Fruit fly (Drosophila melanogaster) whole organism, embryonic: ENCODE results near the gene CAH9.

Source experiments
- Adf1 ChIP-seq: fragments of 200-800 bp; sonication (Bioruptor generic); IDR thresholded peaks from 2 replicates; pipeline ENCODE4 v1.3.6; 2022; ENCODE audit warnings: missing biosample characterization, missing genetic modification characterization
- CG11723 ChIP-seq: fragments of 200-800 bp; sonication (Bioruptor generic); optimal IDR thresholded peaks from 2 replicates; lab custom pipeline; 2017; ENCODE audit warnings: missing biosample characterization, mild to moderate bottlenecking, missing genetic modification characterization
- CG12104 ChIP-seq: fragments of 200-800 bp; sonication (Bioruptor generic); optimal IDR thresholded peaks from 3 replicates; lab custom pipeline; 2016; ENCODE audit warnings: missing biosample characterization, missing genetic modification characterization
- CG13123 ChIP-seq: fragments of 200-800 bp; sonication (Bioruptor generic); optimal IDR thresholded peaks from 2 replicates; lab custom pipeline; 2016; ENCODE audit warnings: missing biosample characterization, missing genetic modification characterization
- CG13287 ChIP-seq: fragments of 200-800 bp; sonication (Bioruptor generic); IDR thresholded peaks from 2 replicates; pipeline ENCODE4 v1.3.6; 2022; ENCODE audit warnings: missing biosample characterization, missing genetic modification characterization; ENCODE audit not compliant: partially characterized antibody
- CG13296 ChIP-seq: fragments of 200-800 bp; sonication (Bioruptor generic); optimal IDR thresholded peaks from 3 replicates; lab custom pipeline; 2018; ENCODE audit warnings: missing biosample characterization, mild to moderate bottlenecking, missing genetic modification characterization
- CG13624 ChIP-seq: fragments of 200-800 bp; sonication (Bioruptor generic); optimal IDR thresholded peaks from 2 replicates; lab custom pipeline; 2016; ENCODE audit warnings: missing biosample characterization, missing genetic modification characterization
- CG14050 ChIP-seq: fragments of 200-800 bp; sonication (Bioruptor generic); IDR thresholded peaks from 3 replicates; pipeline ENCODE4 v1.3.6; 2022; ENCODE audit warnings: missing biosample characterization, missing genetic modification characterization
- CG1602 ChIP-seq: fragments of 200-800 bp; sonication (Bioruptor generic); optimal IDR thresholded peaks from 3 replicates; lab custom pipeline; 2016; ENCODE audit warnings: missing biosample characterization, missing genetic modification characterization
- CG16779 ChIP-seq: fragments of 200-800 bp; sonication (Bioruptor generic); IDR thresholded peaks from 2 replicates; pipeline ENCODE4 v1.3.6; 2022; ENCODE audit warnings: missing biosample characterization, missing genetic modification characterization
- CG17328 ChIP-seq: fragments of 200-800 bp; sonication (Bioruptor generic); IDR thresholded peaks from 2 replicates; pipeline ENCODE4 v1.3.6; 2022; ENCODE audit warnings: missing biosample characterization, missing genetic modification characterization
- CG17912 ChIP-seq: fragments of 200-800 bp; sonication (Bioruptor generic); optimal IDR thresholded peaks from 2 replicates; lab custom pipeline; 2018; ENCODE audit warnings: missing biosample characterization, mild to moderate bottlenecking, missing genetic modification characterization
- CG1792 ChIP-seq: fragments of 200-800 bp; sonication (Bioruptor generic); optimal IDR thresholded peaks from 2 replicates; lab custom pipeline; 2016; ENCODE audit warnings: missing biosample characterization, missing genetic modification characterization
- CG2199 ChIP-seq: fragments of 200-800 bp; sonication (Bioruptor generic); IDR thresholded peaks from 3 replicates; pipeline ENCODE4 v1.3.6; 2022; ENCODE audit warnings: missing biosample characterization, missing genetic modification characterization
- CG32767 ChIP-seq: fragments of 200-800 bp; sonication (Bioruptor generic); IDR thresholded peaks from 2 replicates; pipeline ENCODE4 v1.3.6; 2022; ENCODE audit warnings: missing biosample characterization, missing genetic modification characterization
- CG3407 ChIP-seq: fragments of 200-800 bp; sonication (Bioruptor generic); optimal IDR thresholded peaks from 2 replicates; lab custom pipeline; 2018; ENCODE audit warnings: missing biosample characterization, mild to moderate bottlenecking, missing genetic modification characterization
- CG43689 ChIP-seq: fragments of 200-800 bp; sonication (Bioruptor generic); IDR thresholded peaks from 2 replicates; pipeline ENCODE4 v1.3.6; 2022; ENCODE audit warnings: missing biosample characterization, missing genetic modification characterization
- CG4730 ChIP-seq: fragments of 200-800 bp; sonication (Bioruptor generic); IDR thresholded peaks from 2 replicates; pipeline ENCODE4 v1.3.6; 2022; ENCODE audit warnings: missing biosample characterization, missing genetic modification characterization
- CG4854 ChIP-seq: fragments of 200-800 bp; sonication (Bioruptor generic); optimal IDR thresholded peaks from 2 replicates; lab custom pipeline; 2016; ENCODE audit warnings: missing biosample characterization, missing genetic modification characterization, inconsistent platforms
- CG8478 ChIP-seq: fragments of >200 bp; optimal IDR thresholded peaks from 2 replicates; lab custom pipeline; 2018
- Camta ChIP-seq: fragments of 200-800 bp; sonication (Bioruptor generic); optimal IDR thresholded peaks from 2 replicates; lab custom pipeline; 2016; ENCODE audit warnings: missing biosample characterization, missing genetic modification characterization
- Elba2 ChIP-seq: fragments of 200-800 bp; sonication (Bioruptor generic); optimal IDR thresholded peaks from 3 replicates; lab custom pipeline; 2016; ENCODE audit warnings: missing biosample characterization, missing genetic modification characterization
- Fer3 ChIP-seq: fragments of 200-800 bp; sonication (Bioruptor generic); optimal IDR thresholded peaks from 2 replicates; lab custom pipeline; 2018; ENCODE audit warnings: missing biosample characterization, mild to moderate bottlenecking, missing genetic modification characterization, moderate library complexity
- Gsc ChIP-seq: fragments of 200-800 bp; sonication (Bioruptor generic); IDR thresholded peaks from 2 replicates; pipeline ENCODE4 v1.3.6; 2022; ENCODE audit warnings: missing biosample characterization, missing genetic modification characterization
- HmgD ChIP-seq: fragments of 200-800 bp; sonication (Bioruptor generic); optimal IDR thresholded peaks from 3 replicates; lab custom pipeline; 2016; ENCODE audit warnings: missing biosample characterization, missing genetic modification characterization
- Lim3 ChIP-seq: fragments of 200-800 bp; sonication (Bioruptor generic); IDR thresholded peaks from 2 replicates; pipeline ENCODE4 v1.3.6; 2022; ENCODE audit warnings: missing biosample characterization, missing genetic modification characterization
- Med ChIP-seq: fragments of 200-800 bp; sonication (Bioruptor generic); peaks from one replicate; lab custom pipeline; 2016; ENCODE audit warnings: missing biosample characterization, missing genetic modification characterization, mild to moderate bottlenecking, inconsistent platforms, moderate library complexity
- NFAT ChIP-seq: fragments of 200-800 bp; sonication (Bioruptor generic); IDR thresholded peaks from 2 replicates; pipeline ENCODE4 v1.3.6; 2022; ENCODE audit warnings: missing biosample characterization, missing genetic modification characterization
- Neu2 ChIP-seq: fragments of 200-800 bp; sonication (Bioruptor generic); optimal IDR thresholded peaks from 3 replicates; lab custom pipeline; 2016; ENCODE audit warnings: missing biosample characterization, missing genetic modification characterization, borderline replicate concordance
- Nf-YC ChIP-seq: fragments of 200-800 bp; optimal IDR thresholded peaks from 3 replicates; lab custom pipeline; 2019; ENCODE audit warnings: missing biosample characterization, mild to moderate bottlenecking, missing genetic modification characterization, moderate library complexity
- Oaz ChIP-seq: fragments of 200-800 bp; sonication (Bioruptor generic); IDR thresholded peaks from 2 replicates; pipeline ENCODE4 v1.3.6; 2022; ENCODE audit warnings: missing biosample characterization, missing genetic modification characterization
- Spps ChIP-seq: fragments of 200-800 bp; sonication (Bioruptor generic); optimal IDR thresholded peaks from 2 replicates; lab custom pipeline; 2018; ENCODE audit warnings: missing biosample characterization, mild to moderate bottlenecking, missing genetic modification characterization
- Sry-β ChIP-seq: fragments of 200-800 bp; sonication (Bioruptor generic); optimal IDR thresholded peaks from 2 replicates; lab custom pipeline; 2018; ENCODE audit warnings: missing biosample characterization, mild to moderate bottlenecking, missing genetic modification characterization, moderate library complexity
- Xrp1 ChIP-seq: fragments of 200-800 bp; sonication (Bioruptor generic); IDR thresholded peaks from 2 replicates; pipeline ENCODE4 v1.3.6; 2022; ENCODE audit warnings: missing biosample characterization, missing genetic modification characterization
- btn ChIP-seq: fragments of 200-800 bp; sonication (Bioruptor generic); optimal IDR thresholded peaks from 2 replicates; lab custom pipeline; 2016; ENCODE audit warnings: missing biosample characterization, missing genetic modification characterization
- caup ChIP-seq: fragments of 200-800 bp; sonication (Bioruptor generic); optimal IDR thresholded peaks from 3 replicates; lab custom pipeline; 2017; ENCODE audit warnings: missing biosample characterization, mild to moderate bottlenecking, missing genetic modification characterization, moderate library complexity; ENCODE audit not compliant: severe bottlenecking
- chinmo ChIP-seq: fragments of 200-800 bp; sonication (Bioruptor generic); IDR thresholded peaks from 4 replicates; pipeline ENCODE4 v1.3.6; 2022; ENCODE audit warnings: missing biosample characterization, missing genetic modification characterization; ENCODE audit not compliant: partially characterized antibody
- chm ChIP-seq: fragments of 200-800 bp; sonication (Bioruptor generic); IDR thresholded peaks from 2 replicates; pipeline ENCODE4 v1.3.6; 2022; ENCODE audit warnings: missing biosample characterization, missing genetic modification characterization
- dan ChIP-seq: fragments of 200-800 bp; sonication (Bioruptor generic); IDR thresholded peaks from 2 replicates; pipeline ENCODE4 v1.3.6; 2022; ENCODE audit warnings: missing biosample characterization, missing genetic modification characterization
- dm ChIP-seq: fragments of 200-800 bp; sonication (Bioruptor generic); optimal IDR thresholded peaks from 3 replicates; lab custom pipeline; 2016; ENCODE audit warnings: missing biosample characterization, missing genetic modification characterization
- dmrt11E ChIP-seq: fragments of 200-800 bp; sonication (Bioruptor generic); optimal IDR thresholded peaks from 3 replicates; lab custom pipeline; 2018; ENCODE audit warnings: missing biosample characterization, mild to moderate bottlenecking, missing genetic modification characterization, moderate library complexity
- exex ChIP-seq: fragments of 200-800 bp; sonication (Bioruptor generic); optimal IDR thresholded peaks from 4 replicates; lab custom pipeline; 2018; ENCODE audit warnings: missing biosample characterization, mild to moderate bottlenecking, missing genetic modification characterization, moderate library complexity
- fd64A ChIP-seq: fragments of 200-800 bp; sonication (Bioruptor generic); optimal IDR thresholded peaks from 3 replicates; lab custom pipeline; 2018; ENCODE audit warnings: missing biosample characterization, mild to moderate bottlenecking, missing genetic modification characterization
- jumu ChIP-seq: fragments of 200-800 bp; sonication (Bioruptor generic); optimal IDR thresholded peaks from 3 replicates; lab custom pipeline; 2016; ENCODE audit warnings: missing biosample characterization, missing genetic modification characterization
- kah ChIP-seq: fragments of 200-800 bp; sonication (Bioruptor generic); optimal IDR thresholded peaks from 2 replicates; lab custom pipeline; 2018; ENCODE audit warnings: missing biosample characterization, mild to moderate bottlenecking, missing genetic modification characterization
- nerfin-2 ChIP-seq: fragments of 200-800 bp; sonication (Bioruptor generic); IDR thresholded peaks from 2 replicates; pipeline ENCODE4 v1.3.6; 2022; ENCODE audit warnings: missing biosample characterization, missing genetic modification characterization; ENCODE audit not compliant: partially characterized antibody
- nom ChIP-seq: fragments of 200-800 bp; sonication (Bioruptor generic); optimal IDR thresholded peaks from 2 replicates; lab custom pipeline; 2017; ENCODE audit warnings: missing biosample characterization, missing genetic modification characterization, mild to moderate bottlenecking, moderate library complexity, missing genetic modification reagents
- pfk ChIP-seq: fragments of 200-800 bp; sonication (Bioruptor generic); optimal IDR thresholded peaks from 2 replicates; lab custom pipeline; 2018; ENCODE audit warnings: missing biosample characterization, mild to moderate bottlenecking, missing genetic modification characterization, moderate library complexity
- slbo ChIP-seq: fragments of 200-800 bp; sonication (Bioruptor generic); IDR thresholded peaks from 2 replicates; pipeline ENCODE4 v1.3.6; 2022; ENCODE audit warnings: missing biosample characterization, missing genetic modification characterization
- slp2 ChIP-seq: fragments of 200-800 bp; sonication (Bioruptor generic); optimal IDR thresholded peaks from 2 replicates; lab custom pipeline; 2016; ENCODE audit warnings: missing biosample characterization, missing genetic modification characterization
- tgo ChIP-seq: fragments of 200-800 bp; sonication (Bioruptor generic); IDR thresholded peaks from 3 replicates; pipeline ENCODE4 v1.3.6; 2022; ENCODE audit warnings: missing biosample characterization, missing genetic modification characterization
- twi ChIP-seq: fragments of 200-800 bp; optimal IDR thresholded peaks from 2 replicates; lab custom pipeline; 2019; ENCODE audit warnings: missing biosample characterization, mild to moderate bottlenecking, missing genetic modification characterization, moderate library complexity
- vfl ChIP-seq: fragments of 200-800 bp; sonication (Bioruptor generic); optimal IDR thresholded peaks from 2 replicates; lab custom pipeline; 2016; ENCODE audit warnings: missing biosample characterization, missing genetic modification characterization

Gene CAH9

DNA sequence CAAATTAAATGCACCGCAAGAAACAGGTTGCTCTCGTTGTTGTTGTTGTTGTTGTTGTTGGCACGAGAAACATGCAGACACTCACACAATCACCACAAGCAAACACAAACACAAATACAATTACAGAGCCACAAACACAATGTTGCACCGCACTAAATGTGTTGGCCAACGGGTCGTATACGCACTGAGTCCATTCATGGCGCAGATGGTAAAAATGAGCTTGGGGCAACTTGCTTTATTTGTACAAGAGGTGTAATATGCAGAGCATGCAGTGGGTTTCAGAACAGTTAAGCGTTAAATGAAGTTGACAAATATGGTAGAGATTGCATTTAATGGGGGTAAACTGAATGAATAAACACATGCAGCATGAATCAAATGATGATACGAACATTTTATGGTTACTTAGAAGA is 31.9 kb upstream of the CAH9 start (continued):
- no peak for TF ChIP-seq tgo (GFP tag; lab: Robert Waterston, UW)
- TF ChIP-seq CG17328 (GFP tag; lab: Robert Waterston, UW), result no peak
- TF ChIP-seq Neu2 (GFP tag; lab: Kevin White, UChicago), result no peak
- TF ChIP-seq CG4854, result no peak
- no peak for TF ChIP-seq Fer3 (tag; lab: Kevin White, UChicago)
- TF ChIP-seq CG16779 (GFP tag; lab: Robert Waterston, UW), result no peak
- no peak for TF ChIP-seq chinmo (GFP tag; lab: Robert Waterston, UW)
- TF ChIP-seq CG1602 (GFP tag; lab: Kevin White, UChicago), result peak; percentile 16
- TF ChIP-seq CG43689 (GFP tag; lab: Robert Waterston, UW), result no peak
- no peak for TF ChIP-seq vfl (GFP tag; lab: Kevin White, UChicago)
- TF ChIP-seq CG13123 (GFP tag; lab: Kevin White, UChicago), result no peak
- TF ChIP-seq slp2 (GFP tag; lab: Kevin White, UChicago), result peak; percentile 22
- TF ChIP-seq CG1792 (GFP tag; lab: Kevin White, UChicago), result no peak
- TF ChIP-seq slbo, result no peak
- no peak for TF ChIP-seq caup
- TF ChIP-seq CG14050 (GFP tag; lab: Robert Waterston, UW), result no peak
- peak; percentile 59 for TF ChIP-seq CG17912 (GFP tag; lab: Kevin White, UChicago)
- peak; percentile 65 for TF ChIP-seq CG3407 (GFP tag; lab: Kevin White, UChicago)
- peak; percentile 70 for TF ChIP-seq twi
- peak; percentile 80 for TF ChIP-seq Med (GFP tag; lab: Kevin White, UChicago)
- TF ChIP-seq CG32767 (GFP tag; lab: Robert Waterston, UW), result no peak
- TF ChIP-seq CG8478, result no peak
- peak; percentile 64; the same call in 1 of the 3 replicates for TF ChIP-seq CG2199 (GFP tag; lab: Robert Waterston, UW)
- TF ChIP-seq Oaz, result no peak
- no peak for TF ChIP-seq CG13287 (GFP tag; lab: Robert Waterston, UW)
- TF ChIP-seq kah (GFP tag; lab: Kevin White, UChicago), result no peak
- no peak for TF ChIP-seq Spps (tag; lab: Kevin White, UChicago)
- no peak for TF ChIP-seq Gsc (GFP tag; lab: Robert Waterston, UW)
- TF ChIP-seq NFAT (GFP tag; lab: Robert Waterston, UW), result no peak
- TF ChIP-seq Camta (GFP tag; lab: Kevin White, UChicago), result peak; percentile 6
- TF ChIP-seq CG4730 (GFP tag; lab: Robert Waterston, UW), result no peak
- no peak for TF ChIP-seq Nf-YC (tag; lab: Kevin White, UChicago)
- TF ChIP-seq Elba2, result no peak
- TF ChIP-seq HmgD (GFP tag; lab: Kevin White, UChicago), result no peak
- no peak for TF ChIP-seq jumu
- TF ChIP-seq CG11723 (GFP tag; lab: Kevin White, UChicago), result peak; percentile 67
- no peak for TF ChIP-seq exex (tag; lab: Kevin White, UChicago)
- no peak for TF ChIP-seq CG12104 (GFP tag; lab: Kevin White, UChicago)
- TF ChIP-seq Xrp1 (GFP tag; lab: Robert Waterston, UW), result peak; percentile 51
- no peak for TF ChIP-seq dm (GFP tag; lab: Kevin White, UChicago)
- peak; percentile 9 for TF ChIP-seq btn
- no peak for TF ChIP-seq nom (GFP tag; lab: Kevin White, UChicago)
- no peak for TF ChIP-seq chm
- TF ChIP-seq Adf1 (GFP tag; lab: Robert Waterston, UW), result no peak
- no peak for TF ChIP-seq CG13296 (GFP tag; lab: Kevin White, UChicago)
- TF ChIP-seq Lim3 (GFP tag; lab: Robert Waterston, UW), result no peak
- TF ChIP-seq Sry-β (GFP tag; lab: Kevin White, UChicago), result no peak
- no peak for TF ChIP-seq nerfin-2 (GFP tag; lab: Robert Waterston, UW)
- TF ChIP-seq pfk (GFP tag; lab: Kevin White, UChicago), result no peak
- TF ChIP-seq fd64A (GFP tag; lab: Kevin White, UChicago), result peak; percentile 71
- no peak for TF ChIP-seq CG13624
- TF ChIP-seq dmrt11E (tag; lab: Kevin White, UChicago), result no peak
- no peak for TF ChIP-seq dan
